Fruit fly (Drosophila melanogaster) whole organism, embryonic: ENCODE measurements around the gene ATPsynepsilonL.

Experiments
- Asciz ChIP-seq: fragments of 200-800 bp; sonication (Bioruptor generic); optimal IDR thresholded peaks from 2 replicates; lab custom pipeline; 2017; ENCODE audit warnings: missing biosample characterization, mild to moderate bottlenecking, missing genetic modification characterization, missing genetic modification reagents
- CG10274 ChIP-seq: fragments of 200-800 bp; sonication (Bioruptor generic); optimal IDR thresholded peaks from 3 replicates; lab custom pipeline; 2017; ENCODE audit warnings: missing biosample characterization, mild to moderate bottlenecking, missing genetic modification characterization
- CG10979 ChIP-seq: fragments of 200-800 bp; sonication (Bioruptor generic); optimal IDR thresholded peaks from 2 replicates; lab custom pipeline; 2018; ENCODE audit warnings: missing biosample characterization, mild to moderate bottlenecking, missing genetic modification characterization, moderate library complexity
- CG11456 ChIP-seq: fragments of 200-800 bp; sonication (Bioruptor generic); IDR thresholded peaks from 3 replicates; pipeline ENCODE4 v1.3.6; 2022; ENCODE audit warnings: missing biosample characterization, missing genetic modification characterization
- CG11560 ChIP-seq: fragments of 200-800 bp; sonication (Bioruptor generic); IDR thresholded peaks from 3 replicates; pipeline ENCODE4 v1.3.6; 2022; ENCODE audit warnings: missing biosample characterization, missing genetic modification characterization
- CG11695 ChIP-seq: fragments of 200-800 bp; sonication (Bioruptor generic); IDR thresholded peaks from 3 replicates; pipeline ENCODE4 v1.3.6; 2022; ENCODE audit warnings: missing biosample characterization, missing genetic modification characterization
- CG15269 ChIP-seq: fragments of 200-800 bp; sonication (Bioruptor generic); optimal IDR thresholded peaks from 2 replicates; lab custom pipeline; 2018; ENCODE audit warnings: missing biosample characterization, mild to moderate bottlenecking, missing genetic modification characterization, moderate library complexity
- CG15514 ChIP-seq: fragments of 200-800 bp; sonication (Bioruptor generic); optimal IDR thresholded peaks from 3 replicates; lab custom pipeline; 2017; ENCODE audit warnings: missing biosample characterization, missing genetic modification characterization, mild to moderate bottlenecking, moderate library complexity, missing genetic modification reagents
- CG1603 ChIP-seq: fragments of 200-800 bp; sonication (Bioruptor generic); optimal IDR thresholded peaks from 2 replicates; lab custom pipeline; 2019; ENCODE audit warnings: missing biosample characterization, mild to moderate bottlenecking, missing genetic modification characterization, moderate library complexity
- CG16813 ChIP-seq: fragments of 200-800 bp; sonication (Bioruptor generic); IDR thresholded peaks from 3 replicates; pipeline ENCODE4 v1.3.6; 2022; ENCODE audit warnings: missing biosample characterization, missing genetic modification characterization; ENCODE audit not compliant: partially characterized antibody
- CG32772 ChIP-seq: fragments of 200-800 bp; sonication (Bioruptor generic); IDR thresholded peaks from 2 replicates; pipeline ENCODE4 v1.3.6; 2022; ENCODE audit warnings: missing biosample characterization, missing genetic modification characterization
- CG3407 ChIP-seq: fragments of 200-800 bp; sonication (Bioruptor generic); optimal IDR thresholded peaks from 2 replicates; lab custom pipeline; 2018; ENCODE audit warnings: missing biosample characterization, mild to moderate bottlenecking, missing genetic modification characterization
- CG3995 ChIP-seq: fragments of 200-800 bp; sonication (Bioruptor generic); optimal IDR thresholded peaks from 3 replicates; lab custom pipeline; 2016; ENCODE audit warnings: missing biosample characterization, missing genetic modification characterization
- CG4707 ChIP-seq: fragments of 200-800 bp; sonication (Bioruptor generic); optimal IDR thresholded peaks from 2 replicates; lab custom pipeline; 2018; ENCODE audit warnings: missing biosample characterization, mild to moderate bottlenecking, missing genetic modification characterization, moderate library complexity
- CG5953 ChIP-seq: fragments of 200-800 bp; sonication (Bioruptor generic); IDR thresholded peaks from 2 replicates; pipeline ENCODE4 v1.3.6; 2022; ENCODE audit warnings: missing biosample characterization, missing genetic modification characterization
- CG6175 ChIP-seq: fragments of 200-800 bp; sonication (Bioruptor generic); IDR thresholded peaks from 3 replicates; pipeline ENCODE4 v1.3.6; 2022; ENCODE audit warnings: missing biosample characterization, missing genetic modification characterization
- CG6272 ChIP-seq: fragments of 200-800 bp; sonication (Bioruptor generic); IDR thresholded peaks from 2 replicates; pipeline ENCODE4 v1.3.6; 2022; ENCODE audit warnings: missing biosample characterization, missing genetic modification characterization
- CG8359 ChIP-seq: fragments of 200-800 bp; sonication (Bioruptor generic); optimal IDR thresholded peaks from 2 replicates; lab custom pipeline; 2017; ENCODE audit warnings: missing biosample characterization, mild to moderate bottlenecking, missing genetic modification characterization, borderline replicate concordance
- CG8924 ChIP-seq: fragments of 200-800 bp; optimal IDR thresholded peaks from 3 replicates; lab custom pipeline; 2019; ENCODE audit warnings: missing biosample characterization, mild to moderate bottlenecking, missing genetic modification characterization, moderate library complexity
- CG9876 ChIP-seq: fragments of 200-800 bp; sonication (Bioruptor generic); optimal IDR thresholded peaks from 2 replicates; lab custom pipeline; 2016; ENCODE audit warnings: missing biosample characterization, missing genetic modification characterization
- CoRest ChIP-seq: fragments of 200-800 bp; sonication (Bioruptor generic); optimal IDR thresholded peaks from 3 replicates; lab custom pipeline; 2018; ENCODE audit warnings: missing biosample characterization, mild to moderate bottlenecking, missing genetic modification characterization, moderate library complexity
- Fer3 ChIP-seq: fragments of 200-800 bp; sonication (Bioruptor generic); optimal IDR thresholded peaks from 2 replicates; lab custom pipeline; 2018; ENCODE audit warnings: missing biosample characterization, mild to moderate bottlenecking, missing genetic modification characterization, moderate library complexity
- H15 ChIP-seq: fragments of 200-800 bp; sonication (Bioruptor generic); IDR thresholded peaks from 3 replicates; pipeline ENCODE4 v1.3.6; 2022; ENCODE audit warnings: missing biosample characterization, missing genetic modification characterization
- HLH54F ChIP-seq: fragments of 200-800 bp; sonication (Bioruptor generic); optimal IDR thresholded peaks from 3 replicates; lab custom pipeline; 2016; ENCODE audit warnings: missing biosample characterization, missing genetic modification characterization
- Hmx ChIP-seq: fragments of 200-800 bp; sonication (Bioruptor generic); optimal IDR thresholded peaks from 2 replicates; lab custom pipeline; 2016; ENCODE audit warnings: missing biosample characterization, missing genetic modification characterization
- MTF-1 ChIP-seq: fragments of 200-800 bp; sonication (Bioruptor generic); optimal IDR thresholded peaks from 2 replicates; lab custom pipeline; 2018; ENCODE audit warnings: missing biosample characterization, mild to moderate bottlenecking, missing genetic modification characterization, borderline replicate concordance
- NC2α ChIP-seq: fragments of 200-800 bp; sonication (Bioruptor generic); optimal IDR thresholded peaks from 2 replicates; lab custom pipeline; 2016; ENCODE audit warnings: missing biosample characterization, missing genetic modification characterization
- Oli ChIP-seq: fragments of 200-800 bp; sonication (Bioruptor generic); optimal IDR thresholded peaks from 2 replicates; lab custom pipeline; 2018; ENCODE audit warnings: missing biosample characterization, mild to moderate bottlenecking, missing genetic modification characterization, moderate library complexity
- PHDP ChIP-seq: fragments of 200-800 bp; sonication (Bioruptor generic); optimal IDR thresholded peaks from 3 replicates; lab custom pipeline; 2018; ENCODE audit warnings: missing biosample characterization, mild to moderate bottlenecking, missing genetic modification characterization, moderate library complexity
- ab ChIP-seq: fragments of 200-800 bp; sonication (Bioruptor generic); optimal IDR thresholded peaks from 2 replicates; lab custom pipeline; 2016; ENCODE audit warnings: missing biosample characterization, missing genetic modification characterization
- ac ChIP-seq: fragments of 200-800 bp; sonication (Bioruptor generic); optimal IDR thresholded peaks from 3 replicates; lab custom pipeline; 2017; ENCODE audit warnings: missing biosample characterization, mild to moderate bottlenecking, missing genetic modification characterization
- ash1 ChIP-seq: fragments of 200-800 bp; sonication (Bioruptor generic); optimal IDR thresholded peaks from 2 replicates; lab custom pipeline; 2018; ENCODE audit warnings: missing biosample characterization, mild to moderate bottlenecking, missing genetic modification characterization
- chif ChIP-seq, 2 experiments: fragments of 200-800 bp; sonication (Bioruptor generic); optimal IDR thresholded peaks; 3 replicates each; lab custom pipeline; 2016; ENCODE audit warnings: missing biosample characterization in 2 of 2, missing genetic modification characterization in 2 of 2
- chinmo ChIP-seq: fragments of 200-800 bp; sonication (Bioruptor generic); IDR thresholded peaks from 4 replicates; pipeline ENCODE4 v1.3.6; 2022; ENCODE audit warnings: missing biosample characterization, missing genetic modification characterization; ENCODE audit not compliant: partially characterized antibody
- chn ChIP-seq: fragments of 200-800 bp; sonication (Bioruptor generic); optimal IDR thresholded peaks from 2 replicates; lab custom pipeline; 2016; ENCODE audit warnings: missing biosample characterization, missing genetic modification characterization
- fd102C ChIP-seq: fragments of 200-800 bp; sonication (Bioruptor generic); optimal IDR thresholded peaks from 2 replicates; lab custom pipeline; 2018; ENCODE audit warnings: missing biosample characterization, mild to moderate bottlenecking, missing genetic modification characterization, moderate library complexity
- ftz-f1 ChIP-seq: fragments of 200-800 bp; sonication (Bioruptor generic); optimal IDR thresholded peaks from 2 replicates; lab custom pipeline; 2016; ENCODE audit warnings: missing biosample characterization, missing genetic modification characterization
- h ChIP-seq: fragments of >200 bp; optimal IDR thresholded peaks from 2 replicates; lab custom pipeline; 2017
- p53 ChIP-seq: fragments of 200-800 bp; sonication (Bioruptor generic); optimal IDR thresholded peaks from 2 replicates; lab custom pipeline; 2016; ENCODE audit warnings: missing biosample characterization, missing genetic modification characterization
- pho ChIP-seq: fragments of 200-800 bp; sonication (Bioruptor generic); optimal IDR thresholded peaks from 2 replicates; lab custom pipeline; 2016; ENCODE audit warnings: missing biosample characterization, missing genetic modification characterization
- psq ChIP-seq: fragments of 200-800 bp; sonication (Bioruptor generic); optimal IDR thresholded peaks from 2 replicates; lab custom pipeline; 2017; ENCODE audit warnings: missing biosample characterization, missing genetic modification characterization
- slou ChIP-seq: fragments of 200-800 bp; sonication (Bioruptor generic); optimal IDR thresholded peaks from 3 replicates; lab custom pipeline; 2016; ENCODE audit warnings: missing biosample characterization, missing genetic modification characterization
- slp2 ChIP-seq: fragments of 200-800 bp; sonication (Bioruptor generic); optimal IDR thresholded peaks from 2 replicates; lab custom pipeline; 2016; ENCODE audit warnings: missing biosample characterization, missing genetic modification characterization
- so ChIP-seq: fragments of 200-800 bp; sonication (Bioruptor generic); IDR thresholded peaks from 3 replicates; pipeline ENCODE4 v1.3.6; 2022; ENCODE audit warnings: missing biosample characterization, missing genetic modification characterization
- tap ChIP-seq: fragments of 200-800 bp; optimal IDR thresholded peaks from 3 replicates; lab custom pipeline; 2019; ENCODE audit warnings: missing biosample characterization, mild to moderate bottlenecking, missing genetic modification characterization, moderate library complexity
- ttk ChIP-seq: fragments of 200-800 bp; sonication (Bioruptor generic); IDR thresholded peaks from 2 replicates; pipeline ENCODE4 v2.1.2; 2022; ENCODE audit warnings: missing biosample characterization, missing genetic modification characterization
- unpg ChIP-seq: fragments of 200-800 bp; sonication (Bioruptor generic); optimal IDR thresholded peaks from 3 replicates; lab custom pipeline; 2018; ENCODE audit warnings: missing biosample characterization, mild to moderate bottlenecking, missing genetic modification characterization, moderate library complexity
- zfh1 ChIP-seq: fragments of 200-800 bp; sonication (Bioruptor generic); IDR thresholded peaks from 3 replicates; pipeline ENCODE4 v1.3.6; 2022; ENCODE audit warnings: missing biosample characterization, missing genetic modification characterization
- zfh2 ChIP-seq: fragments of 200-800 bp; sonication (Bioruptor generic); optimal IDR thresholded peaks from 2 replicates; lab custom pipeline; 2016; ENCODE audit warnings: missing biosample characterization, missing genetic modification characterization

Gene ATPsynepsilonL

dm6 chr3R:10087206-10087927 is 34.2 kb upstream of the ATPsynepsilonL start (continued):
- TF ChIP-seq CoRest (peak; percentile 66), Fer3 (tag; lab: Kevin White, UChicago) (peak; percentile 57), CG11456 (GFP tag; lab: Robert Waterston, UW) (peak; percentile 78), CG15514 (GFP tag; lab: Kevin White, UChicago) (peak; percentile 65), CG8924 (tag; lab: Kevin White, UChicago) (peak; percentile 35), CG10274 (no peak), CG3995 (GFP tag; lab: Kevin White, UChicago) (peak; percentile 32), MTF-1 (no peak), H15 (GFP tag; lab: Robert Waterston, UW) (peak; percentile 62; the same call in 1 of the 3 replicates), zfh1 (GFP tag; lab: Robert Waterston, UW) (peak; percentile 66; the same call in 2 of the 3 replicates), ash1 (GFP tag; lab: Kevin White, UChicago) (no peak), chn (GFP tag; lab: Kevin White, UChicago) (peak; percentile 52), ftz-f1 (GFP tag; lab: Kevin White, UChicago) (peak; percentile 99), tap (tag; lab: Kevin White, UChicago) (no peak), CG3407 (GFP tag; lab: Kevin White, UChicago) (peak; percentile 43), CG5953 (GFP tag; lab: Robert Waterston, UW) (peak; percentile 61; the same call in 1 of the 2 replicates), NC2α (GFP tag; lab: Kevin White, UChicago) (peak; percentile 15), so (GFP tag; lab: Robert Waterston, UW) (0 out of 3 replicates have a peak, but pooled peaks have one; percentile 61), fd102C (GFP tag; lab: Kevin White, UChicago) (no peak), pho (GFP tag; lab: Kevin White, UChicago) (peak; percentile 64), HLH54F (GFP tag; lab: Kevin White, UChicago) (peak; percentile 65), h (lab: Kevin White, UChicago) (no peak), ac (GFP tag; lab: Kevin White, UChicago) (no peak), CG10979 (tag; lab: Kevin White, UChicago) (peak; percentile 48), Hmx (GFP tag; lab: Kevin White, UChicago) (no peak), CG11560 (tag; lab: Robert Waterston, UW) (0 out of 3 replicates have a peak, but pooled peaks have one; percentile 34), chif (GFP tag; optimal IDR thresholded peaks at IDR 0.05; lab: Kevin White, UChicago) (peak; percentile 60 to 77), ab (peak; percentile 59), CG32772 (GFP tag; lab: Robert Waterston, UW) (peak; percentile 61; the same call in 1 of the 2 replicates), CG6175 (GFP tag; lab: Robert Waterston, UW) (0 out of 3 replicates have a peak, but pooled peaks have one; percentile 32), psq (GFP tag; lab: Kevin White, UChicago) (peak; percentile 80), CG6272 (GFP tag; lab: Robert Waterston, UW) (0 out of 2 replicates have a peak, but pooled peaks have one; percentile 33), Oli (tag; lab: Kevin White, UChicago) (peak; percentile 53), slou (GFP tag; lab: Kevin White, UChicago) (peak; percentile 47), CG11695 (GFP tag; lab: Robert Waterston, UW) (no peak), unpg (GFP tag; lab: Kevin White, UChicago) (peak; percentile 56), chinmo (peak; percentile 99), CG8359 (GFP tag; lab: Kevin White, UChicago) (no peak), p53 (GFP tag; lab: Kevin White, UChicago) (peak; percentile 41), CG15269 (peak; percentile 52), ttk (GFP tag; lab: Robert Waterston, UW) (peak; percentile 62), slp2 (peak; percentile 76), Asciz (peak; percentile 51), CG1603 (tag; lab: Kevin White, UChicago) (peak; percentile 61), CG16813 (GFP tag; lab: Robert Waterston, UW) (no peak), zfh2 (GFP tag; lab: Kevin White, UChicago) (peak; percentile 71), PHDP (tag; lab: Kevin White, UChicago) (peak; percentile 44), CG9876 (peak; percentile 65), CG4707 (GFP tag; lab: Kevin White, UChicago) (no peak)
